Fruit fly (Drosophila melanogaster) whole organism, embryonic: ENCODE data around the gene Mnn1.

Experiments
- Atf-2 ChIP-seq: fragments of 200-800 bp; sonication (Bioruptor generic); optimal IDR thresholded peaks from 2 replicates; lab custom pipeline; 2016; ENCODE audit warnings: missing biosample characterization, missing genetic modification characterization
- Bdp1 ChIP-seq: fragments of 200-800 bp; sonication (Bioruptor generic); optimal IDR thresholded peaks from 3 replicates; lab custom pipeline; 2016; ENCODE audit warnings: missing biosample characterization, missing genetic modification characterization
- CG11696 ChIP-seq: fragments of 200-800 bp; sonication (Bioruptor generic); IDR thresholded peaks from 2 replicates; pipeline ENCODE4 v1.3.6; 2022; ENCODE audit warnings: missing biosample characterization, missing genetic modification characterization
- CG12219 ChIP-seq: fragments of 200-800 bp; sonication (Bioruptor generic); optimal IDR thresholded peaks from 3 replicates; lab custom pipeline; 2018; ENCODE audit warnings: missing biosample characterization, mild to moderate bottlenecking, missing genetic modification characterization
- CG12659 ChIP-seq: fragments of 200-800 bp; sonication (Bioruptor generic); optimal IDR thresholded peaks from 3 replicates; lab custom pipeline; 2017; ENCODE audit warnings: mild to moderate bottlenecking, missing biosample characterization, missing genetic modification reagents, missing genetic modification characterization
- CG12744 ChIP-seq: fragments of 200-800 bp; sonication (Bioruptor generic); optimal IDR thresholded peaks from 2 replicates; lab custom pipeline; 2016; ENCODE audit warnings: missing biosample characterization, missing genetic modification characterization
- CG14710 ChIP-seq: fragments of 200-800 bp; sonication (Bioruptor generic); optimal IDR thresholded peaks from 3 replicates; lab custom pipeline; 2019; ENCODE audit warnings: missing biosample characterization, mild to moderate bottlenecking, missing genetic modification characterization, moderate library complexity
- CG15011 ChIP-seq: fragments of 200-800 bp; sonication (Bioruptor generic); optimal IDR thresholded peaks from 3 replicates; lab custom pipeline; 2018; ENCODE audit warnings: missing biosample characterization, mild to moderate bottlenecking, missing genetic modification characterization
- CG15479 ChIP-seq: fragments of 200-800 bp; sonication (Bioruptor generic); optimal IDR thresholded peaks from 3 replicates; lab custom pipeline; 2019; ENCODE audit warnings: missing biosample characterization, mild to moderate bottlenecking, missing genetic modification characterization, moderate library complexity
- CG1603 ChIP-seq: fragments of 200-800 bp; sonication (Bioruptor generic); optimal IDR thresholded peaks from 2 replicates; lab custom pipeline; 2019; ENCODE audit warnings: missing biosample characterization, mild to moderate bottlenecking, missing genetic modification characterization, moderate library complexity
- CG17328 ChIP-seq: fragments of 200-800 bp; sonication (Bioruptor generic); IDR thresholded peaks from 2 replicates; pipeline ENCODE4 v1.3.6; 2022; ENCODE audit warnings: missing biosample characterization, missing genetic modification characterization
- CG17829 ChIP-seq: fragments of 200-800 bp; optimal IDR thresholded peaks from 2 replicates; lab custom pipeline; 2019; ENCODE audit warnings: missing biosample characterization, mild to moderate bottlenecking, missing genetic modification characterization, moderate library complexity
- CG18619 ChIP-seq: fragments of 200-800 bp; sonication (Bioruptor generic); optimal IDR thresholded peaks from 3 replicates; lab custom pipeline; 2017; ENCODE audit warnings: missing biosample characterization, mild to moderate bottlenecking, missing genetic modification characterization
- CG2678 ChIP-seq: fragments of 200-800 bp; sonication (Bioruptor generic); optimal IDR thresholded peaks from 3 replicates; lab custom pipeline; 2019; ENCODE audit warnings: missing biosample characterization, mild to moderate bottlenecking, missing genetic modification characterization, moderate library complexity
- CG2712 ChIP-seq: fragments of 200-800 bp; optimal IDR thresholded peaks from 3 replicates; lab custom pipeline; 2019; ENCODE audit warnings: missing biosample characterization, mild to moderate bottlenecking, missing genetic modification characterization, moderate library complexity
- CG31388 ChIP-seq: fragments of 200-800 bp; sonication (Bioruptor generic); optimal IDR thresholded peaks from 2 replicates; lab custom pipeline; 2016; ENCODE audit warnings: missing biosample characterization, missing genetic modification characterization
- CG3163 ChIP-seq: fragments of 200-800 bp; sonication (Bioruptor generic); optimal IDR thresholded peaks from 3 replicates; lab custom pipeline; 2016; ENCODE audit warnings: missing biosample characterization, missing genetic modification characterization
- CG32772 ChIP-seq: fragments of 200-800 bp; sonication (Bioruptor generic); IDR thresholded peaks from 2 replicates; pipeline ENCODE4 v1.3.6; 2022; ENCODE audit warnings: missing biosample characterization, missing genetic modification characterization
- CG7839 ChIP-seq: fragments of 200-800 bp; sonication (Bioruptor generic); optimal IDR thresholded peaks from 3 replicates; lab custom pipeline; 2018; ENCODE audit warnings: missing biosample characterization, mild to moderate bottlenecking, missing genetic modification characterization, moderate library complexity
- CG7928 ChIP-seq: fragments of 200-800 bp; sonication (Bioruptor generic); optimal IDR thresholded peaks from 2 replicates; lab custom pipeline; 2017; ENCODE audit warnings: missing biosample characterization, mild to moderate bottlenecking, missing genetic modification characterization
- CG8089 ChIP-seq: fragments of 200-800 bp; sonication (Bioruptor generic); optimal IDR thresholded peaks from 3 replicates; lab custom pipeline; 2016; ENCODE audit warnings: missing biosample characterization, missing genetic modification characterization
- CG8281 ChIP-seq: fragments of 200-800 bp; sonication (Bioruptor generic); optimal IDR thresholded peaks from 2 replicates; lab custom pipeline; 2018; ENCODE audit warnings: missing biosample characterization, mild to moderate bottlenecking, missing genetic modification characterization, moderate library complexity
- CG9437 ChIP-seq: fragments of 200-800 bp; sonication (Bioruptor generic); optimal IDR thresholded peaks from 2 replicates; lab custom pipeline; 2018; ENCODE audit warnings: missing biosample characterization, mild to moderate bottlenecking, missing genetic modification characterization
- CkIIα-i1 ChIP-seq: fragments of 200-800 bp; sonication (Bioruptor generic); IDR thresholded peaks from 2 replicates; pipeline ENCODE4 v1.3.6; 2022; ENCODE audit warnings: missing biosample characterization, missing genetic modification characterization
- CoRest ChIP-seq: fragments of 200-800 bp; sonication (Bioruptor generic); optimal IDR thresholded peaks from 3 replicates; lab custom pipeline; 2018; ENCODE audit warnings: missing biosample characterization, mild to moderate bottlenecking, missing genetic modification characterization, moderate library complexity
- D ChIP-seq, 2 experiments: fragments of 200-800 bp in 1 of 2; fragments of >200 bp in 1 of 2; sonication (Bioruptor generic) in 1 of 2; optimal IDR thresholded peaks; 2 replicates in 1 of 2; 3 replicates in 1 of 2; lab custom pipeline; 2017; ENCODE audit warnings: mild to moderate bottlenecking in 1 of 2, missing biosample characterization in 1 of 2, missing genetic modification characterization in 1 of 2, missing genetic modification reagents in 1 of 2
- Dad ChIP-seq: fragments of 200-800 bp; sonication (Bioruptor generic); optimal IDR thresholded peaks from 3 replicates; lab custom pipeline; 2016; ENCODE audit warnings: missing biosample characterization, missing genetic modification characterization
- Drgx ChIP-seq: fragments of 200-800 bp; sonication (Bioruptor generic); IDR thresholded peaks from 2 replicates; pipeline ENCODE4 v1.3.6; 2022; ENCODE audit warnings: missing biosample characterization, missing genetic modification characterization
- H2.0 ChIP-seq: fragments of 200-800 bp; sonication (Bioruptor generic); IDR thresholded peaks from 2 replicates; pipeline ENCODE4 v1.3.6; 2022; ENCODE audit warnings: missing biosample characterization, missing genetic modification characterization
- Hr51 ChIP-seq, 2 experiments: fragments of 200-800 bp; sonication (Bioruptor generic); optimal IDR thresholded peaks; 2 replicates in 1 of 2; 3 replicates in 1 of 2; lab custom pipeline; 2016 to 2018; ENCODE audit warnings: missing biosample characterization in 2 of 2, missing genetic modification characterization in 2 of 2, mild to moderate bottlenecking in 1 of 2, moderate library complexity in 1 of 2
- NFAT ChIP-seq: fragments of 200-800 bp; sonication (Bioruptor generic); IDR thresholded peaks from 2 replicates; pipeline ENCODE4 v1.3.6; 2022; ENCODE audit warnings: missing biosample characterization, missing genetic modification characterization
- Ravus ChIP-seq: fragments of 200-800 bp; sonication (Bioruptor generic); IDR thresholded peaks from 2 replicates; pipeline ENCODE4 v1.3.6; 2022; ENCODE audit warnings: missing biosample characterization, missing genetic modification characterization
- Sox102F ChIP-seq: fragments of 200-800 bp; sonication (Bioruptor generic); optimal IDR thresholded peaks from 2 replicates; lab custom pipeline; 2018; ENCODE audit warnings: missing biosample characterization, mild to moderate bottlenecking, missing genetic modification characterization, moderate library complexity
- Xbp1 ChIP-seq: fragments of 200-800 bp; sonication (Bioruptor generic); optimal IDR thresholded peaks from 3 replicates; lab custom pipeline; 2016; ENCODE audit warnings: missing biosample characterization, mild to moderate bottlenecking, missing genetic modification characterization
- ase ChIP-seq: fragments of 200-800 bp; sonication (Bioruptor generic); IDR thresholded peaks from 3 replicates; pipeline ENCODE4 v1.3.6; 2022; ENCODE audit warnings: missing biosample characterization, missing genetic modification characterization
- bcd ChIP-seq: fragments of 200-800 bp; sonication (Bioruptor generic); optimal IDR thresholded peaks from 2 replicates; lab custom pipeline; 2017; ENCODE audit warnings: missing biosample characterization, mild to moderate bottlenecking, missing genetic modification characterization
- bigmax ChIP-seq: fragments of 200-800 bp; sonication (Bioruptor generic); optimal IDR thresholded peaks from 2 replicates; lab custom pipeline; 2018; ENCODE audit warnings: missing biosample characterization, mild to moderate bottlenecking, missing genetic modification characterization
- dmrt11E ChIP-seq: fragments of 200-800 bp; sonication (Bioruptor generic); optimal IDR thresholded peaks from 3 replicates; lab custom pipeline; 2018; ENCODE audit warnings: missing biosample characterization, mild to moderate bottlenecking, missing genetic modification characterization, moderate library complexity
- dpn ChIP-seq, 2 experiments: fragments of 200-800 bp; sonication (Bioruptor generic); optimal IDR thresholded peaks; 3 replicates each; lab custom pipeline; 2016; ENCODE audit warnings: missing biosample characterization in 2 of 2, missing genetic modification characterization in 2 of 2
- emc ChIP-seq: fragments of 200-800 bp; sonication (Bioruptor generic); optimal IDR thresholded peaks from 2 replicates; lab custom pipeline; 2016; ENCODE audit warnings: missing biosample characterization, missing genetic modification characterization
- ems ChIP-seq: fragments of 200-800 bp; sonication (Bioruptor generic); optimal IDR thresholded peaks from 3 replicates; lab custom pipeline; 2016; ENCODE audit warnings: missing biosample characterization, missing genetic modification characterization
- fd64A ChIP-seq: fragments of 200-800 bp; sonication (Bioruptor generic); optimal IDR thresholded peaks from 3 replicates; lab custom pipeline; 2018; ENCODE audit warnings: missing biosample characterization, mild to moderate bottlenecking, missing genetic modification characterization
- gem ChIP-seq: fragments of 200-800 bp; sonication (Bioruptor generic); optimal IDR thresholded peaks from 2 replicates; lab custom pipeline; 2019; ENCODE audit warnings: missing biosample characterization, mild to moderate bottlenecking, missing genetic modification characterization, moderate library complexity
- ind ChIP-seq: fragments of 200-800 bp; sonication (Bioruptor generic); optimal IDR thresholded peaks from 3 replicates; lab custom pipeline; 2016; ENCODE audit warnings: missing biosample characterization, missing genetic modification characterization
- prd ChIP-seq, 3 experiments: fragments of >200 bp in 2 of 3; fragments of 200-800 bp in 1 of 3; sonication (Bioruptor generic) in 1 of 3; optimal IDR thresholded peaks in 2 of 3; IDR thresholded peaks in 1 of 3; 2 replicates in 2 of 3; 3 replicates in 1 of 3; pipeline versions ENCODE4 v1.3.6 to Lab custom; 2017 to 2022; ENCODE audit warnings: missing biosample characterization in 1 of 3, missing genetic modification characterization in 1 of 3
- sens ChIP-seq: fragments of 200-800 bp; sonication (Bioruptor generic); peaks from one replicate; lab custom pipeline; 2016; ENCODE audit warnings: missing biosample characterization, missing genetic modification characterization
- sug ChIP-seq: fragments of 200-800 bp; optimal IDR thresholded peaks from 2 replicates; lab custom pipeline; 2019; ENCODE audit warnings: missing biosample characterization, mild to moderate bottlenecking, missing genetic modification characterization, moderate library complexity
- trh ChIP-seq: fragments of 200-800 bp; sonication (Bioruptor generic); optimal IDR thresholded peaks from 2 replicates; lab custom pipeline; 2016; ENCODE audit warnings: missing biosample characterization, missing genetic modification characterization
- vfl ChIP-seq: fragments of 200-800 bp; sonication (Bioruptor generic); optimal IDR thresholded peaks from 2 replicates; lab custom pipeline; 2016; ENCODE audit warnings: missing biosample characterization, missing genetic modification characterization

The Mnn1 gene

dm6 chr2L:7076055-7076700 is 20.1 kb downstream of the Mnn1 start (continued):
- TF ChIP-seq CG15011 (GFP tag; lab: Kevin White, UChicago): no peak
- TF ChIP-seq CkIIα-i1 (GFP tag; lab: Robert Waterston, UW): no peak
- no peak for TF ChIP-seq CG17829 (tag; lab: Kevin White, UChicago)
- TF ChIP-seq D (optimal IDR thresholded peaks at IDR 0.05; lab: Kevin White, UChicago): no peak
- TF ChIP-seq D (GFP tag; optimal IDR thresholded peaks at IDR 0.05; lab: Kevin White, UChicago): no peak
- TF ChIP-seq dmrt11E (tag; lab: Kevin White, UChicago): peak; percentile 25
- no peak for TF ChIP-seq CG8281
- no peak for TF ChIP-seq CG31388 (GFP tag; lab: Kevin White, UChicago)
- no peak for TF ChIP-seq bcd
- peak; percentile 72 for TF ChIP-seq Drgx (GFP tag; lab: Robert Waterston, UW)
- no peak for TF ChIP-seq CG15479 (GFP tag; lab: Kevin White, UChicago)
- TF ChIP-seq Hr51 (GFP tag; optimal IDR thresholded peaks at IDR 0.05; lab: Kevin White, UChicago): no peak
- TF ChIP-seq prd (optimal IDR thresholded peaks at IDR 0.05; lab: Kevin White, UChicago): no peak
- no peak; the same call in 2 of the 3 replicates for TF ChIP-seq prd (GFP tag; IDR thresholded peaks at IDR 0.05; lab: Robert Waterston, UW)
- no peak for TF ChIP-seq bigmax (GFP tag; lab: Kevin White, UChicago)
- TF ChIP-seq sug (tag; lab: Kevin White, UChicago): no peak
- TF ChIP-seq vfl (GFP tag; lab: Kevin White, UChicago): no peak
- TF ChIP-seq gem (tag; lab: Kevin White, UChicago): peak; percentile 34
- TF ChIP-seq CG2678: no peak
- TF ChIP-seq Ravus (GFP tag; lab: Robert Waterston, UW): no peak
- peak in 1 of 2 experiments; percentile 2 for TF ChIP-seq dpn (GFP tag; optimal IDR thresholded peaks at IDR 0.05; lab: Kevin White, UChicago)
- TF ChIP-seq NFAT (GFP tag; lab: Robert Waterston, UW): no peak
- TF ChIP-seq ind (GFP tag; lab: Kevin White, UChicago): no peak
- peak; percentile 23 for TF ChIP-seq CG1603 (tag; lab: Kevin White, UChicago)
- TF ChIP-seq CG32772: no peak
- TF ChIP-seq Dad: no peak
- TF ChIP-seq trh (GFP tag; lab: Kevin White, UChicago): no peak
- no peak for TF ChIP-seq H2.0 (GFP tag; lab: Robert Waterston, UW)
- TF ChIP-seq Atf-2 (GFP tag; lab: Kevin White, UChicago): no peak
- no peak for TF ChIP-seq CG12659 (GFP tag; lab: Kevin White, UChicago)
- TF ChIP-seq CG9437 (GFP tag; lab: Kevin White, UChicago): no peak
- TF ChIP-seq CG7928 (GFP tag; lab: Kevin White, UChicago): no peak
- TF ChIP-seq CG12219 (GFP tag; lab: Kevin White, UChicago): no peak
- no peak for TF ChIP-seq ems (GFP tag; lab: Kevin White, UChicago)
- peak; percentile 75 for TF ChIP-seq sens (GFP tag; lab: Kevin White, UChicago)
- no peak for TF ChIP-seq Bdp1 (GFP tag; lab: Kevin White, UChicago)
- no peak for TF ChIP-seq CG14710
- TF ChIP-seq CG18619 (GFP tag; lab: Kevin White, UChicago): no peak
- peak; percentile 2 for TF ChIP-seq Xbp1
- TF ChIP-seq fd64A (GFP tag; lab: Kevin White, UChicago): no peak
- TF ChIP-seq CoRest (tag; lab: Kevin White, UChicago): no peak
- no peak for TF ChIP-seq emc
- TF ChIP-seq CG8089: no peak
- 0 out of 2 replicates have a peak, but pooled peaks have one; percentile 37 for TF ChIP-seq CG17328 (GFP tag; lab: Robert Waterston, UW)
- TF ChIP-seq CG12744 (GFP tag; lab: Kevin White, UChicago): no peak
- no peak for TF ChIP-seq ase (GFP tag; lab: Robert Waterston, UW)
- peak; percentile 10 for TF ChIP-seq Sox102F
- peak; percentile 18 for TF ChIP-seq CG2712 (tag; lab: Kevin White, UChicago)
- no peak for TF ChIP-seq CG3163
- no peak for TF ChIP-seq CG11696 (GFP tag; lab: Robert Waterston, UW)
- no peak for TF ChIP-seq CG7839 (tag; lab: Kevin White, UChicago)
